Fruit fly (Drosophila melanogaster) whole organism, embryonic: ENCODE results near the gene CG3505.

ENCODE experiments used
- CG1024 ChIP-seq: fragments of 200-800 bp; sonication (Bioruptor generic); IDR thresholded peaks from 2 replicates; pipeline ENCODE4 v1.3.6; 2022; ENCODE audit warnings: missing biosample characterization, missing genetic modification characterization
- CG14667 ChIP-seq: fragments of 200-800 bp; sonication (Bioruptor generic); IDR thresholded peaks from 2 replicates; pipeline ENCODE4 v1.3.6; 2022; ENCODE audit warnings: missing biosample characterization, missing genetic modification characterization
- Rx ChIP-seq: fragments of 200-800 bp; sonication (Bioruptor generic); IDR thresholded peaks from 2 replicates; pipeline ENCODE4 v1.3.6; 2022; ENCODE audit warnings: missing biosample characterization, missing genetic modification characterization
- ap ChIP-seq: fragments of 200-800 bp; sonication (Bioruptor generic); IDR thresholded peaks from 2 replicates; pipeline ENCODE4 v1.3.6; 2022; ENCODE audit warnings: missing biosample characterization, missing genetic modification characterization
- chif ChIP-seq, 2 experiments: fragments of 200-800 bp; sonication (Bioruptor generic); optimal IDR thresholded peaks; 3 replicates each; lab custom pipeline; 2016; ENCODE audit warnings: missing biosample characterization in 2 of 2, missing genetic modification characterization in 2 of 2

DNA sequence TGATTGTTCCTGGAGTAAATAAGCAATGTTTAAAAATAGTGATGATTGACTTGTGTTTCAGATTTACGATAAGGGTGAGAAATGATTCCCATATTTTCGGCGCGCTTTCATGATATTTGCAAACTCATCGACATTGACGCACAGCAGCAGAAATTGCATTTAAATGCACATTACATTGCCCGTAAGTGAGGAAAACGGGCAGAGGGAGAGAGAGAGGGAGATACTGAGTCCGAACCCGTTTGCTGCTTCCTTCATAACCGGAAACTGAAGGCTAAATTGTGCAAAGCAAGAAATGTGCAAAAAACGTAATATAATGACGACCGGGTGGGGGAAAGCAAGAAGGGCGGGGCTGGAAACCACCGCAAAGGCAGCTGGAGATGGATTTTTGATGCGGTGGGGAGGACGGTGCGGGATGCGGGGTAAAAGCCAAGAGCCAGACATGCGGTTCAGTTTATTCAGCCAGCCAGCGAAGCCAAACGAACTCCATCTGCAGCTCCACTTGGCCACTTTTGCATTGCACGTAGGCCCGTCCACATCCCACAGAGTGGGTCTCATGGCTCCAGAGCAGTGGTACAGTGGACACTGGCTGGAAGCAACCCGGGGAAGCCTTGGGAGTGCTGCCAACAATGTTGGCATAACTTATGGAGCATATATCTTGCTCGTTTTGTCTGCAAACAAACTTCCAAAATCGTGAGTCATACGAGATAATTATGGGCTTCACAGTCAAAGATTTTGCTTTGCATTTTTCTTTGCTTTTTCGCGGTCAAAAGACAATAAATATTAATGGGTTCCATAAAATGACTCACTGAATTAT is 4.0 kb upstream of the CG3505 start:
- no peak for TF ChIP-seq ap
- no peak for TF ChIP-seq Rx (GFP tag; lab: Robert Waterston, UW)
- TF ChIP-seq chif (GFP tag; optimal IDR thresholded peaks at IDR 0.05; lab: Kevin White, UChicago) = no peak
- TF ChIP-seq CG14667 (GFP tag; lab: Robert Waterston, UW) = no peak
- TF ChIP-seq CG1024 (GFP tag; lab: Robert Waterston, UW) = no peak
